Fruit fly (Drosophila melanogaster): ENCODE measurements around the gene CG11262.

CG11262 gene

DNA sequence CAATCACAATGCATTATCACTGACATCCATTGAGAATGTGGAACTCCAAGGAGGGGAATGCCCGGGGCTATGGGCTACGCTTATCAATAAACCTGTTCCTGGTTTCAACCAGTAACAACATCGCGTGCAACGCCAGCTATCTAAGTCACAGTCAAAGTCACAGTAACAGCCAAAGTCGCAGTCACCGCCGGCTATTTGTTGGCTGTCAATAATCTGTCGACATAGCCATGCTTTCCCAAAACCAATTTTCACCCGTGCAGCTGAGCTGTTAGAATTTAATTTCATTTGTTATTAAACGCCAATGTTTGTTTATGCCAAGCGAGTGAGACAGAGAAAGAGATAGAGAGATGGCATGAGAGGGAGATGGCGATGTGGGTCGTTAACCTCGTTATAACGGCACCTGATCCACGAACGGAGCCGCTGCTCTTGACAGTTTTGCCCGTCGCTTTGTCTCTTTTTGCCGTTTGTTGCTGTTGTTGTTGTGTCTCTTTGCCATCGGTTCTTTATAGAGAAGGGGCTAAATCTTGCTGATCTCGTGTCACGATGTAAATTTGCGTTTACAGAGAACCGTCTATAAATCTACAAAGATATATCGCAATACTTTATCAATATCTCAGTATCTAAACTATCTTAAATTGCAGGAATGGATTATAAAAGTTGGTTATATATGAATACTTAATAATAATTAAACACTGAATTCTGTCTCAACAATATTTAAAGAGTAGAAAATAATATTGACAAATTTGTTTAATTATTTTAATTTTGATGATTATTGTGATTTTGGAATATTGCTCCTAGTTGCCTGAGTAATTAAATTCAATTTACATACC, 37.4 kb downstream of the CG11262 start (continued):
- TF ChIP-seq oc (tag; optimal IDR thresholded peaks at IDR 0.05) (peak; percentile 80), Xbp1 (GFP tag; optimal IDR thresholded peaks at IDR 0.05) (no peak), Hr78 (GFP tag; optimal IDR thresholded peaks at IDR 0.05) (no peak), CG3163 (GFP tag; optimal IDR thresholded peaks at IDR 0.05) (no peak), chn (GFP tag; optimal IDR thresholded peaks at IDR 0.05) (no peak), gfzf (GFP tag; optimal IDR thresholded peaks at IDR 0.05) (no peak), lmd (GFP tag; IDR thresholded peaks at IDR 0.05) (no peak), ken (GFP tag; IDR thresholded peaks at IDR 0.05) (no peak), BEAF-32 (GFP tag; optimal IDR thresholded peaks at IDR 0.05) (peak; percentile 64), her (GFP tag; optimal IDR thresholded peaks at IDR 0.05) (no peak), yki (optimal IDR thresholded peaks at IDR 0.05) (no peak), CG4404 (GFP tag; IDR thresholded peaks at IDR 0.05) (no peak), kni (GFP tag; optimal IDR thresholded peaks at IDR 0.05) (peak; percentile 93), Gsc (GFP tag; IDR thresholded peaks at IDR 0.05) (no peak), sd (tag; optimal IDR thresholded peaks at IDR 0.05) (peak; percentile 22), CG7786 (GFP tag; optimal IDR thresholded peaks at IDR 0.05) (no peak), gcm2 (GFP tag; optimal IDR thresholded peaks at IDR 0.05) (no peak), CG18619 (GFP tag; optimal IDR thresholded peaks at IDR 0.05) (no peak), psq (GFP tag; optimal IDR thresholded peaks at IDR 0.05) (no peak), CG13287 (GFP tag; IDR thresholded peaks at IDR 0.05; ENCODE audit: partially characterized antibody) (peak; percentile 41; the same call in 1 of the 2 replicates), lab (GFP tag; optimal IDR thresholded peaks at IDR 0.05) (no peak), CG12104 (GFP tag; optimal IDR thresholded peaks at IDR 0.05) (no peak), CG10209 (GFP tag; optimal IDR thresholded peaks at IDR 0.05) (peak; percentile 11), ase (GFP tag; IDR thresholded peaks at IDR 0.05) (no peak), CG17568 (GFP tag; optimal IDR thresholded peaks at IDR 0.05) (no peak), CG7987 (GFP tag; optimal IDR thresholded peaks at IDR 0.05) (no peak), Hr39 (optimal IDR thresholded peaks at IDR 0.05) (no peak), CG7372 (GFP tag; IDR thresholded peaks at IDR 0.05) (no peak), CG5245 (GFP tag; optimal IDR thresholded peaks at IDR 0.05) (no peak), CG15479 (GFP tag; optimal IDR thresholded peaks at IDR 0.05) (no peak), Mad (GFP tag; optimal IDR thresholded peaks at IDR 0.05) (no peak), Oli (tag; optimal IDR thresholded peaks at IDR 0.05) (no peak), mam (GFP tag; optimal IDR thresholded peaks at IDR 0.05) (no peak), nerfin-2 (GFP tag; IDR thresholded peaks at IDR 0.05; ENCODE audit: partially characterized antibody) (no peak), tap (tag; optimal IDR thresholded peaks at IDR 0.05) (no peak), Doc3 (GFP tag; IDR thresholded peaks at IDR 0.05; ENCODE audit: partially characterized antibody) (no peak; the same call in 1 of the 3 replicates), chif (GFP tag; optimal IDR thresholded peaks at IDR 0.05) (no peak), NC2β (GFP tag; optimal IDR thresholded peaks at IDR 0.05) (peak; percentile 26), gt (GFP tag; IDR thresholded peaks at IDR 0.05) (no peak), stwl (tag; optimal IDR thresholded peaks at IDR 0.05) (peak; percentile 42), Blimp-1 (GFP tag; optimal IDR thresholded peaks at IDR 0.05) (peak; percentile 62), C15 (GFP tag; IDR thresholded peaks at IDR 0.05) (no peak), HLH54F (GFP tag; optimal IDR thresholded peaks at IDR 0.05) (no peak), luna (GFP tag; optimal IDR thresholded peaks at IDR 0.05) (no peak), ro (GFP tag; IDR thresholded peaks at IDR 0.05) (no peak), sens-2 (GFP tag; IDR thresholded peaks at IDR 0.05) (0 out of 2 replicates have a peak, but pooled peaks have one; percentile 29), Drgx (GFP tag; IDR thresholded peaks at IDR 0.05) (no peak), CG7963 (GFP tag; IDR thresholded peaks at IDR 0.05; ENCODE audit: partially characterized antibody) (no peak), tio (GFP tag; optimal IDR thresholded peaks at IDR 0.05) (peak; percentile 9), gsb-n (tag; optimal IDR thresholded peaks at IDR 0.05) (peak; percentile 68)

Data from whole organism, embryonic.